Fruit fly (Drosophila melanogaster) whole organism, wandering third instar larva: Measurements from ENCODE around the gene Tango1.
A peak's percentile ranks its signal among the peaks of the same experiment; 100 is the strongest.

ENCODE experiments used
- Abd-B ChIP-seq: fragments of >200 bp; optimal IDR thresholded peaks from 2 replicates; lab custom pipeline; 2017; ENCODE audit warnings: missing biosample characterization, missing genetic modification characterization
- CG32264 ChIP-seq: fragments of 200-800 bp; sonication (Bioruptor generic); optimal IDR thresholded peaks from 2 replicates; lab custom pipeline; 2016; ENCODE audit warnings: missing biosample characterization, missing genetic modification characterization
- CG9705 ChIP-seq: fragments of 200-800 bp; sonication (Bioruptor generic); optimal IDR thresholded peaks from 2 replicates; lab custom pipeline; 2018; ENCODE audit warnings: missing biosample characterization, mild to moderate bottlenecking, missing genetic modification characterization
- CrebA ChIP-seq: fragments of 200-800 bp; sonication (Bioruptor generic); optimal IDR thresholded peaks from 2 replicates; lab custom pipeline; 2016; ENCODE audit warnings: missing biosample characterization, mild to moderate bottlenecking, missing genetic modification characterization, borderline replicate concordance
- Dif ChIP-seq: fragments of 200-275, 200-300 bp; sonication (Bioruptor generic); optimal IDR thresholded peaks from 2 replicates; lab custom pipeline; 2018; ENCODE audit warnings: missing biosample characterization, missing genetic modification characterization; ENCODE audit not compliant: partially characterized antibody
- GATAd ChIP-seq: sonication (Bioruptor generic); optimal IDR thresholded peaks from 2 replicates; lab custom pipeline; 2016; ENCODE audit warnings: missing biosample characterization, missing genetic modification characterization
- HLH106 ChIP-seq: fragments of 200-800 bp; optimal IDR thresholded peaks from 3 replicates; lab custom pipeline; 2019; ENCODE audit warnings: missing biosample characterization, mild to moderate bottlenecking, missing genetic modification characterization, moderate library complexity
- Hnf4 ChIP-seq: fragments of 200-800 bp; sonication (Bioruptor generic); optimal IDR thresholded peaks from 2 replicates; lab custom pipeline; 2016; ENCODE audit warnings: missing biosample characterization, mild to moderate bottlenecking, missing genetic modification characterization
- Hr78 ChIP-seq: fragments of >200 bp; optimal IDR thresholded peaks from 2 replicates; lab custom pipeline; 2017; ENCODE audit warnings: missing biosample characterization, missing genetic modification characterization
- Hr83 ChIP-seq: fragments of 200-300 bp; sonication (Bioruptor generic); optimal IDR thresholded peaks from 2 replicates; lab custom pipeline; 2016; ENCODE audit warnings: missing biosample characterization, mild to moderate bottlenecking, missing genetic modification characterization, moderate library complexity; ENCODE audit not compliant: poor library complexity, severe bottlenecking
- Jra ChIP-seq: sonication (Bioruptor generic); optimal IDR thresholded peaks from 2 replicates; lab custom pipeline; 2016; ENCODE audit warnings: missing biosample characterization, missing genetic modification characterization
- Myc ChIP-seq: fragments of >200 bp; optimal IDR thresholded peaks from 2 replicates; lab custom pipeline; 2017
- OdsH ChIP-seq: fragments of 200-800 bp; sonication (Bioruptor generic); optimal IDR thresholded peaks from 2 replicates; lab custom pipeline; 2016; ENCODE audit warnings: missing biosample characterization, mild to moderate bottlenecking, missing genetic modification characterization
- Rel ChIP-seq, 2 experiments: fragments of 200-800 bp; sonication (Bioruptor generic) in 1 of 2; optimal IDR thresholded peaks; 2 replicates in 1 of 2; 3 replicates in 1 of 2; lab custom pipeline; 2016 to 2019; ENCODE audit warnings: mild to moderate bottlenecking in 2 of 2, missing biosample characterization in 2 of 2, missing genetic modification characterization in 2 of 2, moderate library complexity in 1 of 2
- Sp1 ChIP-seq: fragments of 200-800 bp; sonication (Bioruptor generic); optimal IDR thresholded peaks from 3 replicates; lab custom pipeline; 2019; ENCODE audit warnings: missing biosample characterization, mild to moderate bottlenecking, missing genetic modification characterization, moderate library complexity
- Vsx2 ChIP-seq: fragments of 200-300, 225-300 bp; sonication (Bioruptor generic); optimal IDR thresholded peaks from 2 replicates; lab custom pipeline; 2018; ENCODE audit warnings: missing biosample characterization, missing genetic modification characterization; ENCODE audit not compliant: partially characterized antibody
- br ChIP-seq: fragments of 200-800 bp; sonication (Bioruptor generic); optimal IDR thresholded peaks from 2 replicates; lab custom pipeline; 2016; ENCODE audit warnings: missing biosample characterization, missing genetic modification characterization
- brk ChIP-seq: fragments of 200-800 bp; sonication (Bioruptor generic); optimal IDR thresholded peaks from 2 replicates; lab custom pipeline; 2016; ENCODE audit warnings: missing biosample characterization, mild to moderate bottlenecking, missing genetic modification characterization
- dl ChIP-seq, 2 experiments: fragments of 175-275, 200-275 bp in 1 of 2; fragments of 200-275 bp in 1 of 2; sonication (Bioruptor generic); optimal IDR thresholded peaks; lab custom pipeline; 2018; ENCODE audit warnings: mild to moderate bottlenecking in 2 of 2, missing biosample characterization in 2 of 2, missing genetic modification characterization in 2 of 2, moderate library complexity in 2 of 2; ENCODE audit not compliant: partially characterized antibody in 2 of 2, insufficient read depth in 1 of 2
- dmrt93B ChIP-seq: fragments of 200-800 bp; sonication (Bioruptor generic); optimal IDR thresholded peaks from 2 replicates; lab custom pipeline; 2018; ENCODE audit warnings: missing biosample characterization, mild to moderate bottlenecking, missing genetic modification characterization
- dsf ChIP-seq: sonication (Bioruptor generic); optimal IDR thresholded peaks from 2 replicates; lab custom pipeline; 2016; ENCODE audit warnings: missing biosample characterization, missing genetic modification characterization, borderline replicate concordance
- ey ChIP-seq: fragments of 200-800 bp; sonication (Bioruptor generic); optimal IDR thresholded peaks from 2 replicates; lab custom pipeline; 2016; ENCODE audit warnings: missing biosample characterization, missing genetic modification characterization
- foxo ChIP-seq, 2 experiments: fragments of 200-800 bp; sonication (Bioruptor generic); optimal IDR thresholded peaks; 2 replicates in 1 of 2; 3 replicates in 1 of 2; lab custom pipeline; 2016 to 2017; ENCODE audit warnings: missing biosample characterization in 2 of 2, missing genetic modification characterization in 2 of 2
- fru ChIP-seq: fragments of 200-800 bp; sonication (Bioruptor generic); optimal IDR thresholded peaks from 3 replicates; lab custom pipeline; 2016; ENCODE audit warnings: missing biosample characterization, mild to moderate bottlenecking, missing genetic modification characterization
- h ChIP-seq: fragments of 200-800 bp; sonication (Bioruptor generic); optimal IDR thresholded peaks from 3 replicates; lab custom pipeline; 2016; ENCODE audit warnings: missing biosample characterization, mild to moderate bottlenecking, missing genetic modification characterization
- jim ChIP-seq: fragments of 175-275, 200-325 bp; sonication (Bioruptor generic); optimal IDR thresholded peaks from 2 replicates; lab custom pipeline; 2016; ENCODE audit warnings: missing biosample characterization, mild to moderate bottlenecking, missing genetic modification characterization
- lola ChIP-seq: fragments of >200 bp; optimal IDR thresholded peaks from 2 replicates; lab custom pipeline; 2017; ENCODE audit warnings: missing biosample characterization, missing genetic modification characterization
- psq ChIP-seq: fragments of 200-800 bp; sonication (Bioruptor generic); optimal IDR thresholded peaks from 3 replicates; lab custom pipeline; 2017; ENCODE audit warnings: missing biosample characterization, mild to moderate bottlenecking, missing genetic modification characterization, moderate library complexity
- rgr ChIP-seq: fragments of 200-800 bp; sonication (Bioruptor generic); optimal IDR thresholded peaks from 3 replicates; lab custom pipeline; 2016; ENCODE audit warnings: missing biosample characterization, mild to moderate bottlenecking, missing genetic modification characterization
- sage ChIP-seq: fragments of 200-800 bp; sonication (Bioruptor generic); optimal IDR thresholded peaks from 2 replicates; lab custom pipeline; 2016; ENCODE audit warnings: missing biosample characterization, mild to moderate bottlenecking, missing genetic modification characterization
- sv ChIP-seq: fragments of 200-800 bp; sonication (Bioruptor generic); optimal IDR thresholded peaks from 3 replicates; lab custom pipeline; 2016; ENCODE audit warnings: missing biosample characterization, missing genetic modification characterization
- tai ChIP-seq: sonication (Bioruptor generic); optimal IDR thresholded peaks from 2 replicates; lab custom pipeline; 2016; ENCODE audit warnings: missing biosample characterization, missing genetic modification characterization
- woc ChIP-seq: sonication (Bioruptor generic); optimal IDR thresholded peaks from 2 replicates; lab custom pipeline; 2016; ENCODE audit warnings: missing biosample characterization, mild to moderate bottlenecking, missing genetic modification characterization

The Tango1 gene

DNA sequence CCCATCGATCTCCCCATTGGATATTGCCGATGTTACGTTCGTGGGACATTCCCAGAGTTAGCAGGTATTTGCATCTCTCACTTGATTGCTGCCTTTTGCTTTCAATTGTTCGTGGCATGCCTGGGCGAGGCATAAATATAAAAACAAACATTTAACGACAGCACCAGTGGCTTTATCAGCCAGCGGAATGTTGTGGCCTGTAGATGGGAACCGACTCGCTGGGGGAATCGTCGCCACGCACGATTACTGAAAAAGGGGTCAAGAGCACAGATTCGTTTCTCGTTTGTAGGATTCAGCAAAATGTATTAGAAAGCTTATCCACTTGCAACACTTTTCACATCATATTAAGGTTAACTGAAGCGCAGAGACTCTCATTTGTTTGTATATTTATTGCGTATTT lies 22.2 kb downstream of the Tango1 start:
- TF ChIP-seq ey (GFP tag; lab: Kevin White, UChicago) (no peak), brk (no peak), OdsH (GFP tag; lab: Kevin White, UChicago) (no peak), sage (no peak), Rel (GFP tag; optimal IDR thresholded peaks at IDR 0.05; lab: Kevin White, UChicago) (no peak), Rel (tag; optimal IDR thresholded peaks at IDR 0.05; lab: Kevin White, UChicago) (no peak), CG32264 (no peak), psq (no peak), tai (no peak)

- TF ChIP-seq dl (GFP tag; optimal IDR thresholded peaks at IDR 0.05; lab: Kevin White, UChicago; ENCODE audit: insufficient read depth in 1 of 2, partially characterized antibody in 2 of 2) (peak; percentile 7 to 37), fru (no peak), foxo (GFP tag; optimal IDR thresholded peaks at IDR 0.05; lab: Kevin White, UChicago) (peak; percentile 15 to 74), Hr83 (GFP tag; lab: Kevin White, UChicago) (peak; percentile 15), Rel (GFP tag; optimal IDR thresholded peaks at IDR 0.05; lab: Kevin White, UChicago) (no peak), Rel (tag; optimal IDR thresholded peaks at IDR 0.05; lab: Kevin White, UChicago) (peak; percentile 99), rgr (GFP tag; lab: Kevin White, UChicago) (peak; percentile 71), ey (GFP tag; lab: Kevin White, UChicago) (peak; percentile 77), woc (GFP tag; lab: Kevin White, UChicago) (peak; percentile 76), Abd-B (no peak), br (peak; percentile 64), CG32264 (no peak), OdsH (GFP tag; lab: Kevin White, UChicago) (peak; percentile 72), Myc (no peak), Jra (GFP tag; lab: Kevin White, UChicago) (peak; percentile 52), Dif (GFP tag; lab: Kevin White, UChicago) (peak; percentile 67), tai (no peak), CG9705 (GFP tag; lab: Kevin White, UChicago) (peak; percentile 54), HLH106 (peak; percentile 55), sv (GFP tag; lab: Kevin White, UChicago) (peak; percentile 13), Sp1 (GFP tag; lab: Kevin White, UChicago) (peak; percentile 36), h (GFP tag; lab: Kevin White, UChicago) (peak; percentile 77), psq (peak; percentile 98), Hnf4 (GFP tag; lab: Kevin White, UChicago) (peak; percentile 62), dsf (GFP tag; lab: Kevin White, UChicago) (peak; percentile 37)
Observed at dm6 chr2L:6673211-6674012, 24.2 kb downstream of the Tango1 start, which contains the start of gene Spn27A. TSS of gene Spn27A (minus strand) at chr2L:6673347.

DNA sequence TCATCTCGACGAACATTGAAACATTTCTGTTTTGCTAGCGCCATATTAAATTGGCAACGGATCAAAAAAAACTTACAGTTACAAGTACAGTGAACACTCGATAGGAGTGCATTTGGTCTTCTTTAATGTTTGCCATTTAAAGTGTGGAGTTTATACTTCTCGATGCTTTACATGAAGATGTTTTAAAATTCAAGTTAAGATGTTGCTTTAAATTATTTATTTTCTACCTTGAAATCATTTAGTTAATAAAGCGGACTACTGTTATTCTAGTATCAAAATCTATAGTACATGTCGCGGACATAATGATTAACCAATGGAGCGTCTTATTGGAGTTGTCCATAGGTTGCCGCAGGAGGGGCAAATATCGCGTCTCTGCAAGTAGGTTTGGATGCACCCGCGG lies 27.3 kb downstream of the Tango1 start, which contains the start of gene cort:
Gene cort (minus strand): TSS at position 101 of the 400 bp plus-strand sequence.
- TF ChIP-seq dmrt93B (no peak), woc (GFP tag; lab: Kevin White, UChicago) (no peak), HLH106 (no peak), h (GFP tag; lab: Kevin White, UChicago) (no peak), Jra (GFP tag; lab: Kevin White, UChicago) (no peak), Hr78 (GFP tag; lab: Kevin White, UChicago) (no peak), GATAd (GFP tag; lab: Kevin White, UChicago) (no peak), CG9705 (GFP tag; lab: Kevin White, UChicago) (no peak), foxo (GFP tag; optimal IDR thresholded peaks at IDR 0.05; lab: Kevin White, UChicago) (no peak), Vsx2 (GFP tag; lab: Kevin White, UChicago) (no peak), sv (GFP tag; lab: Kevin White, UChicago) (no peak), lola (no peak), sage (no peak), CrebA (GFP tag; lab: Kevin White, UChicago) (no peak), Abd-B (no peak), jim (GFP tag; lab: Kevin White, UChicago) (no peak)
